Comparison of ENCODE assay signal across 5 fruit fly cellular contexts in genomic region chr3R:8716551-8716879, dm6.
A peak's percentile ranks its signal among the peaks of the same experiment; 100 is the strongest.
TF ChIP-seq lines count a peak whose summit lies in the region.

No protein-coding gene starts in this region.

- TF ChIP-seq CTCF in whole organism, embryonic (GFP tag; optimal IDR thresholded peaks at IDR 0.05; lab: Kevin White, UChicago): no peak

TF ChIP-seq in whole organism, adult, 20 proteins besides CTCF, POLR2A, EP300 and RAD21:
- TF ChIP-seq CG33017 (tag; optimal IDR thresholded peaks at IDR 0.05; lab: Kevin White, UChicago): no peak
- no peak for TF ChIP-seq CG14711 (tag; optimal IDR thresholded peaks at IDR 0.05; lab: Kevin White, UChicago)
- peak; percentile 12 for TF ChIP-seq bab1 (GFP tag; optimal IDR thresholded peaks at IDR 0.05; lab: Kevin White, UChicago)
- no peak for TF ChIP-seq CG1620 (GFP tag; optimal IDR thresholded peaks at IDR 0.05; lab: Kevin White, UChicago)
- TF ChIP-seq ovo (GFP tag; optimal IDR thresholded peaks at IDR 0.05; lab: Kevin White, UChicago): no peak
- no peak for TF ChIP-seq pad (GFP tag; optimal IDR thresholded peaks at IDR 0.05; lab: Kevin White, UChicago)
- TF ChIP-seq CG11617 (GFP tag; optimal IDR thresholded peaks at IDR 0.05; lab: Kevin White, UChicago): no peak
- no peak for TF ChIP-seq cnc (optimal IDR thresholded peaks at IDR 0.05; lab: Kevin White, UChicago)

TF ChIP-seq in whole organism, embryonic, 481 proteins besides CTCF, POLR2A, EP300 and RAD21:
- TF ChIP-seq bab2 (GFP tag; optimal IDR thresholded peaks at IDR 0.05; lab: Kevin White, UChicago) (no peak), cwo (GFP tag; optimal IDR thresholded peaks at IDR 0.05; lab: Kevin White, UChicago) (no peak), Taf1 (GFP tag; IDR thresholded peaks at IDR 0.05; lab: Robert Waterston, UW) (peak; percentile 17; the same call in 1 of the 2 replicates), emc (GFP tag; optimal IDR thresholded peaks at IDR 0.05; lab: Kevin White, UChicago) (no peak), grau (tag; optimal IDR thresholded peaks at IDR 0.05; lab: Kevin White, UChicago) (peak; percentile 75)
TF ChIP-seq in whole organism, embryonic: peak in this region for 2.

TF ChIP-seq in whole organism, prepupa, 60 proteins besides CTCF, POLR2A, EP300 and RAD21:
- TF ChIP-seq CG34406 (GFP tag; optimal IDR thresholded peaks at IDR 0.05; lab: Kevin White, UChicago): peak; percentile 15
- no peak for TF ChIP-seq CG8319 (GFP tag; optimal IDR thresholded peaks at IDR 0.05; lab: Kevin White, UChicago)
- peak; percentile 48; the same call in 1 of the 2 replicates for TF ChIP-seq CG15336 (GFP tag; IDR thresholded peaks at IDR 0.05; lab: Robert Waterston, UW)
- TF ChIP-seq salr (GFP tag; optimal IDR thresholded peaks at IDR 0.05; lab: Kevin White, UChicago): no peak
- no peak for TF ChIP-seq dsx (GFP tag; optimal IDR thresholded peaks at IDR 0.05; lab: Kevin White, UChicago; ENCODE audit: poor library complexity, severe bottlenecking)
- TF ChIP-seq acj6 (GFP tag; optimal IDR thresholded peaks at IDR 0.05; lab: Kevin White, UChicago): peak; percentile 10
- TF ChIP-seq CG31627 (GFP tag; optimal IDR thresholded peaks at IDR 0.05; lab: Kevin White, UChicago): peak; percentile 50
- peak; percentile 43 for TF ChIP-seq Eip78C (GFP tag; lab: Kevin White, UChicago)
- TF ChIP-seq CG3032 (tag; optimal IDR thresholded peaks at IDR 0.05; lab: Kevin White, UChicago): no peak
- no peak for TF ChIP-seq CG11294 (GFP tag; IDR thresholded peaks at IDR 0.05; lab: Robert Waterston, UW)
- TF ChIP-seq CG6163 (GFP tag; IDR thresholded peaks at IDR 0.05; lab: Robert Waterston, UW): 0 out of 3 replicates have a peak, but pooled peaks have one; percentile 11
- TF ChIP-seq ss (GFP tag; optimal IDR thresholded peaks at IDR 0.05; lab: Kevin White, UChicago): no peak
- TF ChIP-seq CG8119 (GFP tag; IDR thresholded peaks at IDR 0.05; lab: Robert Waterston, UW): peak; percentile 44; the same call in 1 of the 3 replicates
- peak; percentile 54; the same call in 1 of the 3 replicates for TF ChIP-seq eg (GFP tag; IDR thresholded peaks at IDR 0.05; lab: Robert Waterston, UW)
- TF ChIP-seq CG7368 (GFP tag; optimal IDR thresholded peaks at IDR 0.05; lab: Kevin White, UChicago): no peak
- peak; percentile 49 for TF ChIP-seq esn (GFP tag; optimal IDR thresholded peaks at IDR 0.05; lab: Kevin White, UChicago)

TF ChIP-seq in whole organism, pupa, 21 proteins besides CTCF, POLR2A, EP300 and RAD21:
- TF ChIP-seq CG17806 (tag; optimal IDR thresholded peaks at IDR 0.05; lab: Kevin White, UChicago) (peak; percentile 19), CG15710 (tag; optimal IDR thresholded peaks at IDR 0.05; lab: Kevin White, UChicago) (peak; percentile 4), CG12605 (GFP tag; IDR thresholded peaks at IDR 0.05; lab: Robert Waterston, UW) (no peak), Pif1B (GFP tag; optimal IDR thresholded peaks at IDR 0.05; lab: Kevin White, UChicago) (no peak), CG9948 (tag; optimal IDR thresholded peaks at IDR 0.05; lab: Kevin White, UChicago) (peak; percentile 30), CG8159 (tag; optimal IDR thresholded peaks at IDR 0.05; lab: Kevin White, UChicago) (no peak), CG8301 (tag; optimal IDR thresholded peaks at IDR 0.05; lab: Kevin White, UChicago) (peak; percentile 11)
TF ChIP-seq in whole organism, pupa: peak in this region for 4.

TF ChIP-seq in whole organism, wandering third instar larva, 38 proteins besides CTCF, POLR2A, EP300 and RAD21:
- TF ChIP-seq brk (GFP tag; optimal IDR thresholded peaks at IDR 0.05; lab: Kevin White, UChicago) (no peak), usp (GFP tag; optimal IDR thresholded peaks at IDR 0.05; lab: Kevin White, UChicago) (no peak), fru (GFP tag; optimal IDR thresholded peaks at IDR 0.05; lab: Kevin White, UChicago) (no peak), Hr83 (GFP tag; optimal IDR thresholded peaks at IDR 0.05; lab: Kevin White, UChicago; ENCODE audit: poor library complexity, severe bottlenecking) (no peak), Hnf4 (GFP tag; optimal IDR thresholded peaks at IDR 0.05; lab: Kevin White, UChicago) (no peak), sv (GFP tag; optimal IDR thresholded peaks at IDR 0.05; lab: Kevin White, UChicago) (no peak), woc (GFP tag; optimal IDR thresholded peaks at IDR 0.05; lab: Kevin White, UChicago) (no peak), foxo (GFP tag; optimal IDR thresholded peaks at IDR 0.05; lab: Kevin White, UChicago) (no peak), OdsH (GFP tag; optimal IDR thresholded peaks at IDR 0.05; lab: Kevin White, UChicago) (peak; percentile 6), dl (GFP tag; optimal IDR thresholded peaks at IDR 0.05; lab: Kevin White, UChicago; ENCODE audit: insufficient read depth in 1 of 2, partially characterized antibody in 2 of 2) (no peak), ey (GFP tag; optimal IDR thresholded peaks at IDR 0.05; lab: Kevin White, UChicago) (peak; percentile 10), tai (GFP tag; optimal IDR thresholded peaks at IDR 0.05; lab: Kevin White, UChicago) (no peak)
